Fruit fly (Drosophila melanogaster) whole organism, embryonic: ENCODE results near the gene jus.

Source experiments
- CG12299 ChIP-seq: fragments of 200-800 bp; sonication (Bioruptor generic); optimal IDR thresholded peaks from 2 replicates; lab custom pipeline; 2018; ENCODE audit warnings: missing biosample characterization, mild to moderate bottlenecking, missing genetic modification characterization
- CG12659 ChIP-seq: fragments of 200-800 bp; sonication (Bioruptor generic); optimal IDR thresholded peaks from 3 replicates; lab custom pipeline; 2017; ENCODE audit warnings: mild to moderate bottlenecking, missing biosample characterization, missing genetic modification reagents, missing genetic modification characterization
- CG13123 ChIP-seq: fragments of 200-800 bp; sonication (Bioruptor generic); optimal IDR thresholded peaks from 2 replicates; lab custom pipeline; 2016; ENCODE audit warnings: missing biosample characterization, missing genetic modification characterization
- CG14860 ChIP-seq: fragments of 200-800 bp; sonication (Bioruptor generic); IDR thresholded peaks from 3 replicates; pipeline ENCODE4 v1.3.6; 2022; ENCODE audit warnings: missing biosample characterization, missing genetic modification characterization; ENCODE audit not compliant: partially characterized antibody
- CG15514 ChIP-seq: fragments of 200-800 bp; sonication (Bioruptor generic); optimal IDR thresholded peaks from 3 replicates; lab custom pipeline; 2017; ENCODE audit warnings: missing biosample characterization, missing genetic modification characterization, mild to moderate bottlenecking, moderate library complexity, missing genetic modification reagents
- CG15696 ChIP-seq: fragments of 200-800 bp; sonication (Bioruptor generic); optimal IDR thresholded peaks from 2 replicates; lab custom pipeline; 2019; ENCODE audit warnings: missing biosample characterization, mild to moderate bottlenecking, missing genetic modification characterization, moderate library complexity
- CG1602 ChIP-seq: fragments of 200-800 bp; sonication (Bioruptor generic); optimal IDR thresholded peaks from 3 replicates; lab custom pipeline; 2016; ENCODE audit warnings: missing biosample characterization, missing genetic modification characterization
- CG17359 ChIP-seq: fragments of 200-800 bp; sonication (Bioruptor generic); optimal IDR thresholded peaks from 3 replicates; lab custom pipeline; 2018; ENCODE audit warnings: missing biosample characterization, mild to moderate bottlenecking, missing genetic modification characterization, moderate library complexity
- CG18011 ChIP-seq: fragments of 200-800 bp; sonication (Bioruptor generic); optimal IDR thresholded peaks from 2 replicates; lab custom pipeline; 2017; ENCODE audit warnings: missing biosample characterization, missing genetic modification characterization, mild to moderate bottlenecking, moderate library complexity, missing genotype
- CG18262 ChIP-seq: fragments of 200-800 bp; optimal IDR thresholded peaks from 3 replicates; lab custom pipeline; 2019; ENCODE audit warnings: missing biosample characterization, mild to moderate bottlenecking, missing genetic modification characterization, moderate library complexity
- CG31388 ChIP-seq: fragments of 200-800 bp; sonication (Bioruptor generic); optimal IDR thresholded peaks from 2 replicates; lab custom pipeline; 2016; ENCODE audit warnings: missing biosample characterization, missing genetic modification characterization
- CG31441 ChIP-seq: fragments of 200-800 bp; sonication (Bioruptor generic); IDR thresholded peaks from 2 replicates; pipeline ENCODE4 v1.3.6; 2022; ENCODE audit warnings: missing biosample characterization, missing genetic modification characterization
- CG4404 ChIP-seq: fragments of 200-800 bp; sonication (Bioruptor generic); IDR thresholded peaks from 2 replicates; pipeline ENCODE4 v1.3.6; 2022; ENCODE audit warnings: missing biosample characterization, missing genetic modification characterization
- CG7987 ChIP-seq: fragments of 200-800 bp; sonication (Bioruptor generic); optimal IDR thresholded peaks from 2 replicates; lab custom pipeline; 2018; ENCODE audit warnings: missing biosample characterization, mild to moderate bottlenecking, missing genetic modification characterization, moderate library complexity
- CG8924 ChIP-seq: fragments of 200-800 bp; optimal IDR thresholded peaks from 3 replicates; lab custom pipeline; 2019; ENCODE audit warnings: missing biosample characterization, mild to moderate bottlenecking, missing genetic modification characterization, moderate library complexity
- CG9797 ChIP-seq: fragments of 200-800 bp; sonication (Bioruptor generic); optimal IDR thresholded peaks from 3 replicates; lab custom pipeline; 2018; ENCODE audit warnings: missing biosample characterization, mild to moderate bottlenecking, missing genetic modification characterization
- Dad ChIP-seq: fragments of 200-800 bp; sonication (Bioruptor generic); optimal IDR thresholded peaks from 3 replicates; lab custom pipeline; 2016; ENCODE audit warnings: missing biosample characterization, missing genetic modification characterization
- Doc3 ChIP-seq: fragments of 200-800 bp; sonication (Bioruptor generic); IDR thresholded peaks from 3 replicates; pipeline ENCODE4 v1.3.6; 2022; ENCODE audit warnings: missing biosample characterization, missing genetic modification characterization; ENCODE audit not compliant: partially characterized antibody
- Dp ChIP-seq: fragments of 200-800 bp; sonication (Bioruptor generic); optimal IDR thresholded peaks from 2 replicates; lab custom pipeline; 2018; ENCODE audit warnings: missing biosample characterization, mild to moderate bottlenecking, missing genetic modification characterization, moderate library complexity
- Hr39 ChIP-seq: fragments of >200 bp; optimal IDR thresholded peaks from 2 replicates; lab custom pipeline; 2017
- Hsf ChIP-seq: fragments of 200-800 bp; sonication (Bioruptor generic); optimal IDR thresholded peaks from 3 replicates; lab custom pipeline; 2016; ENCODE audit warnings: missing biosample characterization, missing genetic modification characterization
- NfI ChIP-seq: fragments of 200-800 bp; sonication (Bioruptor generic); optimal IDR thresholded peaks from 3 replicates; lab custom pipeline; 2018; ENCODE audit warnings: missing biosample characterization, mild to moderate bottlenecking, missing genetic modification characterization, moderate library complexity
- Opbp ChIP-seq: fragments of 200-800 bp; sonication (Bioruptor generic); IDR thresholded peaks from 3 replicates; pipeline ENCODE4 v1.3.6; 2022; ENCODE audit warnings: missing biosample characterization, missing genetic modification characterization; ENCODE audit not compliant: partially characterized antibody
- Sin3A ChIP-seq: fragments of >200 bp; optimal IDR thresholded peaks from 2 replicates; lab custom pipeline; 2018
- TFAM ChIP-seq: fragments of 200-800 bp; sonication (Bioruptor generic); optimal IDR thresholded peaks from 2 replicates; lab custom pipeline; 2017; ENCODE audit warnings: missing biosample characterization, missing genetic modification characterization, inconsistent platforms
- YL-1 ChIP-seq: fragments of 200-800 bp; sonication (Bioruptor generic); optimal IDR thresholded peaks from 3 replicates; lab custom pipeline; 2017; ENCODE audit warnings: missing biosample characterization, mild to moderate bottlenecking, missing genetic modification characterization
- ap ChIP-seq: fragments of 200-800 bp; sonication (Bioruptor generic); IDR thresholded peaks from 2 replicates; pipeline ENCODE4 v1.3.6; 2022; ENCODE audit warnings: missing biosample characterization, missing genetic modification characterization
- ara ChIP-seq: fragments of 200-800 bp; sonication (Bioruptor generic); IDR thresholded peaks from 2 replicates; pipeline ENCODE4 v1.3.6; 2022; ENCODE audit warnings: missing biosample characterization, missing genetic modification characterization
- ash1 ChIP-seq: fragments of 200-800 bp; sonication (Bioruptor generic); optimal IDR thresholded peaks from 2 replicates; lab custom pipeline; 2018; ENCODE audit warnings: missing biosample characterization, mild to moderate bottlenecking, missing genetic modification characterization
- btn ChIP-seq: fragments of 200-800 bp; sonication (Bioruptor generic); optimal IDR thresholded peaks from 2 replicates; lab custom pipeline; 2016; ENCODE audit warnings: missing biosample characterization, missing genetic modification characterization
- crol ChIP-seq: fragments of 200-800 bp; sonication (Bioruptor generic); IDR thresholded peaks from 2 replicates; pipeline ENCODE4 v1.3.6; 2022; ENCODE audit warnings: missing biosample characterization, missing genetic modification characterization
- dm ChIP-seq: fragments of 200-800 bp; sonication (Bioruptor generic); optimal IDR thresholded peaks from 3 replicates; lab custom pipeline; 2016; ENCODE audit warnings: missing biosample characterization, missing genetic modification characterization
- dmrt11E ChIP-seq: fragments of 200-800 bp; sonication (Bioruptor generic); optimal IDR thresholded peaks from 3 replicates; lab custom pipeline; 2018; ENCODE audit warnings: missing biosample characterization, mild to moderate bottlenecking, missing genetic modification characterization, moderate library complexity
- fd64A ChIP-seq: fragments of 200-800 bp; sonication (Bioruptor generic); optimal IDR thresholded peaks from 3 replicates; lab custom pipeline; 2018; ENCODE audit warnings: missing biosample characterization, mild to moderate bottlenecking, missing genetic modification characterization
- grau ChIP-seq: fragments of 200-800 bp; optimal IDR thresholded peaks from 3 replicates; lab custom pipeline; 2019; ENCODE audit warnings: missing biosample characterization, mild to moderate bottlenecking, missing genetic modification characterization, moderate library complexity
- kni ChIP-seq: fragments of 200-800 bp; sonication (Bioruptor generic); optimal IDR thresholded peaks from 3 replicates; lab custom pipeline; 2017; ENCODE audit warnings: mild to moderate bottlenecking, missing biosample characterization, missing genetic modification reagents, missing genetic modification characterization
- lab ChIP-seq: fragments of 200-800 bp; sonication (Bioruptor generic); optimal IDR thresholded peaks from 3 replicates; lab custom pipeline; 2017; ENCODE audit warnings: missing biosample characterization, missing genetic modification characterization, mild to moderate bottlenecking, moderate library complexity, missing genetic modification reagents
- nau ChIP-seq: fragments of 200-800 bp; sonication (Bioruptor generic); optimal IDR thresholded peaks from 3 replicates; lab custom pipeline; 2017; ENCODE audit warnings: missing biosample characterization, mild to moderate bottlenecking, missing genetic modification characterization, missing genetic modification reagents
- nerfin-1 ChIP-seq: fragments of 200-800 bp; sonication (Bioruptor generic); optimal IDR thresholded peaks from 3 replicates; lab custom pipeline; 2019; ENCODE audit warnings: missing biosample characterization, mild to moderate bottlenecking, missing genetic modification characterization, moderate library complexity
- phol ChIP-seq: fragments of 200-800 bp; sonication (Bioruptor generic); optimal IDR thresholded peaks from 3 replicates; lab custom pipeline; 2018; ENCODE audit warnings: missing biosample characterization, mild to moderate bottlenecking, missing genetic modification characterization, moderate library complexity
- pnt ChIP-seq: fragments of 200-800 bp; sonication (Bioruptor generic); optimal IDR thresholded peaks from 3 replicates; lab custom pipeline; 2016; ENCODE audit warnings: missing biosample characterization, missing genetic modification characterization
- rib ChIP-seq: fragments of 200-800 bp; sonication (Bioruptor generic); IDR thresholded peaks from 2 replicates; pipeline ENCODE4 v1.3.6; 2022; ENCODE audit warnings: missing biosample characterization, missing genetic modification characterization
- schlank ChIP-seq: fragments of 200-800 bp; sonication (Bioruptor generic); optimal IDR thresholded peaks from 2 replicates; lab custom pipeline; 2018; ENCODE audit warnings: missing biosample characterization, mild to moderate bottlenecking, missing genetic modification characterization
- slou ChIP-seq: fragments of 200-800 bp; sonication (Bioruptor generic); optimal IDR thresholded peaks from 3 replicates; lab custom pipeline; 2016; ENCODE audit warnings: missing biosample characterization, missing genetic modification characterization
- sna ChIP-seq: fragments of 200-800 bp; sonication (Bioruptor generic); IDR thresholded peaks from 2 replicates; pipeline ENCODE4 v1.3.6; 2022; ENCODE audit warnings: missing biosample characterization, missing genetic modification characterization; ENCODE audit not compliant: partially characterized antibody
- sqz ChIP-seq: fragments of 200-800 bp; sonication (Bioruptor generic); optimal IDR thresholded peaks from 3 replicates; lab custom pipeline; 2018; ENCODE audit warnings: missing biosample characterization, mild to moderate bottlenecking, missing genetic modification characterization
- unpg ChIP-seq: fragments of 200-800 bp; sonication (Bioruptor generic); optimal IDR thresholded peaks from 3 replicates; lab custom pipeline; 2018; ENCODE audit warnings: missing biosample characterization, mild to moderate bottlenecking, missing genetic modification characterization, moderate library complexity
- zf30C ChIP-seq: fragments of 200-800 bp; sonication (Bioruptor generic); optimal IDR thresholded peaks from 3 replicates; lab custom pipeline; 2018; ENCODE audit warnings: missing biosample characterization, mild to moderate bottlenecking, missing genetic modification characterization

Gene jus

DNA sequence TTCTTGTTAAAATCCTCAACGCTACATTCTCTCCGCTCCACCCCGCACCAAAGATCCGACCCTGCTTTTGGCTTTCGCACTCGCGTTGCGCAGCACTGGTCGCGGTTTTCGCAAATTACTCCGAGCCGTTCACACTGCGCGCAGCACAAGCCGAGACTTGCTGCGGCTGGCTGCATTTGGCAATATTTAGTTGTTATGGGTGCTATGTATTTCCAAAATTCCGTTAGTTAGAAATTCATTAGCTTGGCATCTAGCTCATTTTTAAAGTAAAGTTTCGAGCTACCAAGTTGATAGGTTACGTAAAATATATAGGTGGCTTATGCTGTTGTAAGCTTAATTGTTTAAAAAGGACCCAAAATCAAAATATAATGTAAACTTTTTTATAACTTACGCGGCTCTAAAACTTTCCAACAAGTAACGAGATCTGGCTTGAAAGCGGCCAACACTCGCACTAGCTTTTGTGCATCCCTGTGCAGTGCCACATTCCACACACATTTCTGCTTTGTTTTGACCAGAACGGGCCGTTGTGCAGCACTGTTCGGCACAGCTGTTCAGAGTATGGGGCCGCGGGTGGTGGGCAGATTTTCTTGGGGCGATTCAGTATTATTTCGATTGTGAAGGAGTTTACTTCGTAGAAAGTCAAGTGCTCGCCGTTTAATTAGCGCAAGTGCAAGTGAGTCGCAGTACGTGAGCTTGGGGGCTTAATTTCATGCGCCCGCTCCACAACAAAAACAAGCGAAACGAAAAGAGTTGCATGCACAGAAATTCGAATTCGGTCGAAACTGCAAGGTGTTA lies 71.8 kb downstream of the jus start, which contains the start of the genes yem and Ctl2 (continued):
- peak; percentile 44 for TF ChIP-seq NfI
- TF ChIP-seq nau (GFP tag; lab: Kevin White, UChicago), result no peak
- TF ChIP-seq CG14860 (GFP tag; lab: Robert Waterston, UW), result no peak
- TF ChIP-seq CG15696, result peak; percentile 49
- peak; percentile 11 for TF ChIP-seq kni
- peak; percentile 68 for TF ChIP-seq CG18262 (tag; lab: Kevin White, UChicago)
- TF ChIP-seq CG1602 (GFP tag; lab: Kevin White, UChicago), result peak; percentile 65
- TF ChIP-seq Hsf (GFP tag; lab: Kevin White, UChicago), result peak; percentile 85
- peak; percentile 75 for TF ChIP-seq phol (tag; lab: Kevin White, UChicago)
- no peak for TF ChIP-seq unpg
- TF ChIP-seq CG31388 (GFP tag; lab: Kevin White, UChicago), result peak; percentile 50
- TF ChIP-seq fd64A (GFP tag; lab: Kevin White, UChicago), result no peak
- TF ChIP-seq dmrt11E, result peak; percentile 53
- TF ChIP-seq CG31441 (GFP tag; lab: Robert Waterston, UW), result peak; percentile 73; the same call in 1 of the 2 replicates
- peak; percentile 81 for TF ChIP-seq pnt (GFP tag; lab: Kevin White, UChicago)
- peak; percentile 11 for TF ChIP-seq CG17359 (tag; lab: Kevin White, UChicago)
- peak; percentile 37 for TF ChIP-seq CG9797 (GFP tag; lab: Kevin White, UChicago)
- TF ChIP-seq Dp (GFP tag; lab: Kevin White, UChicago), result peak; percentile 11
- peak; percentile 97 for TF ChIP-seq Sin3A (lab: Kevin White, UChicago)
- peak; percentile 62 for TF ChIP-seq lab (GFP tag; lab: Kevin White, UChicago)
- TF ChIP-seq CG4404 (GFP tag; lab: Robert Waterston, UW), result peak; percentile 65
- TF ChIP-seq CG18011, result peak; percentile 32
- peak; percentile 72 for TF ChIP-seq grau (tag; lab: Kevin White, UChicago)
- TF ChIP-seq ash1 (GFP tag; lab: Kevin White, UChicago), result peak; percentile 57
- TF ChIP-seq YL-1 (GFP tag; lab: Kevin White, UChicago), result peak; percentile 60
- TF ChIP-seq ap (GFP tag; lab: Robert Waterston, UW), result no peak
- peak; percentile 88 for TF ChIP-seq dm (GFP tag; lab: Kevin White, UChicago)
- peak; percentile 35; the same call in 2 of the 3 replicates for TF ChIP-seq Opbp (GFP tag; lab: Robert Waterston, UW)
- peak; percentile 50 for TF ChIP-seq btn (GFP tag; lab: Kevin White, UChicago)
- peak; percentile 87 for TF ChIP-seq rib (GFP tag; lab: Robert Waterston, UW)
- TF ChIP-seq CG13123 (GFP tag; lab: Kevin White, UChicago), result peak; percentile 17
- TF ChIP-seq CG8924, result peak; percentile 50
- TF ChIP-seq Doc3 (GFP tag; lab: Robert Waterston, UW), result 0 out of 3 replicates have a peak, but pooled peaks have one; percentile 27
- TF ChIP-seq CG12659 (GFP tag; lab: Kevin White, UChicago), result peak; percentile 79
- 0 out of 2 replicates have a peak, but pooled peaks have one; percentile 50 for TF ChIP-seq ara (GFP tag; lab: Robert Waterston, UW)
- TF ChIP-seq crol (GFP tag; lab: Robert Waterston, UW), result peak; percentile 95
- TF ChIP-seq sna (GFP tag; lab: Robert Waterston, UW), result no peak
- TF ChIP-seq slou (GFP tag; lab: Kevin White, UChicago), result peak; percentile 59
- TF ChIP-seq TFAM (GFP tag; lab: Kevin White, UChicago), result no peak
- TF ChIP-seq CG12299 (tag; lab: Kevin White, UChicago), result no peak
- TF ChIP-seq CG7987 (GFP tag; lab: Kevin White, UChicago), result peak; percentile 38
- TF ChIP-seq Hr39 (lab: Kevin White, UChicago), result peak; percentile 75
- TF ChIP-seq Dad (GFP tag; lab: Kevin White, UChicago), result peak; percentile 86
- no peak for TF ChIP-seq schlank (tag; lab: Kevin White, UChicago)
- TF ChIP-seq sqz, result no peak
- TF ChIP-seq zf30C, result no peak
- TF ChIP-seq CG15514 (GFP tag; lab: Kevin White, UChicago), result peak; percentile 38
- peak; percentile 81 for TF ChIP-seq nerfin-1 (tag; lab: Kevin White, UChicago)
